Fruit fly (Drosophila melanogaster): ENCODE results near the gene CG45487.

DNA sequence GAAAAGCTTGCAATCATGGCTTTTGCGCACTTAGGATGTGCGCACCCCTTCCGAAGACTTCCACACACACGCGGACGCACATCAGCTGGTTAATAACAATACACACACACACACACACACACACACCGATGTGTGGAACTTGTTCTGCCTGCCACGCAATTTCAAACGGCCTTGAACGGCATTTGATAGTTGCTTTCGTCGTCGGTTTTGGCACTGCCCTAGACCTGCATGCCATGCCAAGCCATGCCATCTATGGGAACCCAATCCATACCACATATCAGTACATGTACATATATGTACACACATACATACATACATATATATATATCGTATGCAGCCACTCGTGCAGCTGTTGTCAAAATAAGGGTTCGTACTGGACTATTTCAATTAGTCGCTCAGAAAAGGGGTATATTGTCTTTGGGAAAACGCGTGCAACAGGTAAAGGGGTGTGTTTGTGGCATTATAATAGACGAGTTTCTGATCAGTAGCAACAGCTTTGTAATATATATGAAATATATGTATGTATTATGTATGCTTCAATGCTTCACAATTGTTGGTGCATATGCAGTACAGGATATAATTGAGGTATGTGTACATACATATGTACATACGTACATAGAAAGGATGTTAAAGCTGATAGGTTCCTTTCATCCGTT, 24.9 kb downstream of the CG45487 start, which contains the start of gene amn:
- TF ChIP-seq usp (GFP tag; optimal IDR thresholded peaks at IDR 0.05) (no peak), EcR (GFP tag; optimal IDR thresholded peaks at IDR 0.05) (no peak)
